Worm (Caenorhabditis elegans) whole organism, mixed stage, embryonic: ENCODE measurements around the gene fbxb-98.
"Not testable (repeated sequence)": the region's sequence is repeated elsewhere in the genome, so short reads cannot be mapped to it uniquely, and the experiment has no call there.

ENCODE experiments used
- M03D4.4 ChIP-seq: sonication (generic microtip); optimal IDR thresholded peaks from 2 replicates; lab custom pipeline; 2017; ENCODE audit warnings: mild to moderate bottlenecking, missing genetic modification characterization, missing compliant biosample characterization
- bed-3 ChIP-seq: fragments of 200-800 bp; sonication (Bioruptor generic); optimal IDR thresholded peaks from 3 replicates; lab custom pipeline; 2018; ENCODE audit warnings: mild to moderate bottlenecking, missing genetic modification characterization, moderate library complexity, missing compliant biosample characterization
- blmp-1 ChIP-seq: fragments of 150-350 bp; optimal IDR thresholded peaks from 2 replicates; lab custom pipeline; 2014; ENCODE audit warnings: missing biosample characterization, missing genetic modification characterization
- ceh-43 ChIP-seq: fragments of 200-800 bp; sonication (Bioruptor generic); optimal IDR thresholded peaks from 2 replicates; lab custom pipeline; 2018; ENCODE audit warnings: mild to moderate bottlenecking, missing genetic modification characterization, moderate library complexity, missing compliant biosample characterization
- ceh-83 ChIP-seq: fragments of 200-800 bp; sonication (Bioruptor generic); optimal IDR thresholded peaks from 2 replicates; lab custom pipeline; 2018; ENCODE audit warnings: mild to moderate bottlenecking, missing genetic modification characterization, missing compliant biosample characterization
- ces-1 ChIP-seq: fragments of 150-350 bp; optimal IDR thresholded peaks from 2 replicates; lab custom pipeline; 2014; ENCODE audit warnings: missing biosample characterization, missing genetic modification reagents, missing genetic modification characterization
- cnd-1 ChIP-seq: fragments of 200-800 bp; sonication (Bioruptor generic); optimal IDR thresholded peaks from 2 replicates; lab custom pipeline; 2018; ENCODE audit warnings: mild to moderate bottlenecking, missing genetic modification characterization, missing compliant biosample characterization
- elt-1 ChIP-seq: sonication (generic microtip); optimal IDR thresholded peaks from 2 replicates; lab custom pipeline; 2017; ENCODE audit warnings: missing genetic modification characterization, mild to moderate bottlenecking, missing compliant biosample characterization, antibody characterized with exemption, moderate library complexity, borderline replicate concordance; ENCODE audit not compliant: insufficient read depth
- elt-3 ChIP-seq: fragments of 150-350 bp; optimal IDR thresholded peaks from 2 replicates; lab custom pipeline; 2014; ENCODE audit warnings: missing biosample characterization, missing genetic modification characterization
- hlh-1 ChIP-seq: fragments of 150-350 bp; optimal IDR thresholded peaks from 2 replicates; lab custom pipeline; 2014; ENCODE audit warnings: missing biosample characterization, missing genetic modification reagents, missing genetic modification characterization
- lin-13 ChIP-seq: fragments of 150-350 bp; optimal IDR thresholded peaks from 2 replicates; lab custom pipeline; 2014; ENCODE audit warnings: missing biosample characterization, missing genetic modification characterization
- lsy-2 ChIP-seq: fragments of 150-350 bp; optimal IDR thresholded peaks from 2 replicates; lab custom pipeline; 2014; ENCODE audit warnings: missing biosample characterization, missing genetic modification characterization
- mab-5 ChIP-seq: fragments of 150-350 bp; optimal IDR thresholded peaks from 2 replicates; lab custom pipeline; 2014; ENCODE audit warnings: missing biosample characterization, missing genetic modification characterization
- mep-1 ChIP-seq: fragments of 150-350 bp; optimal IDR thresholded peaks from 2 replicates; lab custom pipeline; 2017; ENCODE audit warnings: missing biosample characterization, missing genetic modification reagents, missing genetic modification characterization, inconsistent platforms
- nhr-12 ChIP-seq: fragments of 150-350 bp; optimal IDR thresholded peaks from 2 replicates; lab custom pipeline; 2014; ENCODE audit warnings: missing biosample characterization, missing genetic modification characterization
- nhr-2 ChIP-seq: fragments of 150-350 bp; optimal IDR thresholded peaks from 2 replicates; lab custom pipeline; 2014; ENCODE audit warnings: missing biosample characterization, missing genetic modification characterization
- nhr-28 ChIP-seq: fragments of 150-350 bp; optimal IDR thresholded peaks from 2 replicates; lab custom pipeline; 2014; ENCODE audit warnings: missing biosample characterization, missing genetic modification characterization
- nhr-76 ChIP-seq: sonication (generic microtip); optimal IDR thresholded peaks from 2 replicates; lab custom pipeline; 2017; ENCODE audit warnings: missing biosample characterization, missing genetic modification characterization
- pha-4 ChIP-seq: fragments of 150-350 bp; optimal IDR thresholded peaks from 2 replicates; lab custom pipeline; 2018; ENCODE audit warnings: missing biosample characterization, missing genetic modification reagents, missing genetic modification characterization
- sem-2 ChIP-seq: fragments of 200-800 bp; sonication (Bioruptor generic); optimal IDR thresholded peaks from 2 replicates; lab custom pipeline; 2018; ENCODE audit warnings: mild to moderate bottlenecking, missing genetic modification characterization, missing compliant biosample characterization
- snpc-4 ChIP-seq: fragments of 150-350 bp; optimal IDR thresholded peaks from 2 replicates; lab custom pipeline; 2014; ENCODE audit warnings: missing biosample characterization, missing genetic modification characterization
- sptf-1 ChIP-seq: sonication (generic microtip); optimal IDR thresholded peaks from 2 replicates; lab custom pipeline; 2017; ENCODE audit warnings: mild to moderate bottlenecking, missing genetic modification characterization, moderate library complexity, missing compliant biosample characterization
- tbx-8 ChIP-seq: fragments of 200-800 bp; sonication (Bioruptor generic); optimal IDR thresholded peaks from 2 replicates; lab custom pipeline; 2018; ENCODE audit warnings: mild to moderate bottlenecking, missing genetic modification characterization, moderate library complexity, missing compliant biosample characterization
- unc-120 ChIP-seq: sonication (generic microtip); optimal IDR thresholded peaks from 2 replicates; lab custom pipeline; 2017; ENCODE audit warnings: missing genetic modification characterization, missing compliant biosample characterization; ENCODE audit not compliant: poor library complexity, severe bottlenecking
- unc-39 ChIP-seq: fragments of 150-350 bp; optimal IDR thresholded peaks from 2 replicates; lab custom pipeline; 2014; ENCODE audit warnings: missing biosample characterization, missing genetic modification characterization

The fbxb-98 gene

DNA sequence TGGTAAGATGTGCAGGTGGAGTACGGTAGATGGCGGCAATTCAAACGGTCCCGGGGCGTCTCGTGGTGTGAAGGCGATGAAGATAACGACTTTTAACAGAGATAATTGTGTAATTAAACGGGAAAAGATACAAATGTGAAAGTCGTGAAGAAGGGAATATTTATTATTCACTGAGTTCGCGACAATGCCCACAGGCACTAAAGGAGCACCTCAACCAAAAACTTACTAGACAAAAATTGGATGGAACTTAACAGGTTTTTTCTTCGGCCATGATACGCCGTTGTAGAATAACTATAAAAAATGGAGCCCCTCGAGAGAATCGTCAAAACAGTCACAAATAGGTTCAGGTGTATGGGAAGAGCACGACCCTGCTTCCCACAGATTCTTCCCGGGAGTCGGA lies at the start of gene fbxb-98:
TSS of gene fbxb-98 (plus strand) at position 301 of the 400 bp plus-strand sequence.
- TF ChIP-seq mab-5 (tag; lab: Kevin White, UChicago); ceh-43 (GFP tag; lab: Kevin White, UChicago); nhr-76 (tag; lab: Kevin White, UChicago): not testable (repeated sequence)
- TF ChIP-seq, all 35 proteins: peak for 0; not testable (repeated sequence) for 35

DNA sequence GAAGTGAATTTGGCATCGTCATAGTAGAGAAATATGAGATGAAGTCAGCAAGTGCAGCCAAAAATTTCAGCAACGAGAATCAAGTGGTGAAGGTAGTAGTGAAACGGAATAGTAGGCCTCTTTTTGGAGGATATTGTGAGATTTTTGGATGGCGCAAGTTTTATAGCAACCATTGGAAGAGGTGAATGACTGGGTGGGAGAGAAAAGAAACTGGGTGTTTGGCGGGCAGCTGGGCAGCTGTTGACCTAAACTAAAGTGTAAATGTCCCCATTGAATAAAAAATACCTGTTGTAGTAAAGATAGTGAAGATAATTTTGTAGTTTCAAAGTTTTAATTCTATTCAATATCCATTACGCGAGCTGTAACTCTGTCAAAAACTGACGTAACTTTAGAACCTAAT lies 46.4 kb upstream of the fbxb-98 start:
- peak; percentile 59 for TF ChIP-seq hlh-1 (tag; lab: Kevin White, UChicago)
- no peak for TF ChIP-seq ceh-83 (GFP tag; lab: Kevin White, UChicago)
- TF ChIP-seq, all 35 proteins: peak for 1

- TF ChIP-seq elt-1 (no peak), ceh-83 (GFP tag; lab: Kevin White, UChicago) (no peak), tbx-8 (GFP tag; lab: Kevin White, UChicago) (no peak)
- TF ChIP-seq, all 35 proteins: peak for 0
Observed at ce11 chrII:1818300-1818699, 44.1 kb upstream of the fbxb-98 start, which contains the start of gene fbxb-10. TSS of gene fbxb-10 (minus strand) at chrII:1818400.

- TF ChIP-seq blmp-1 (tag; lab: Kevin White, UChicago), result no peak
- TF ChIP-seq elt-1, result peak; percentile 92
- TF ChIP-seq snpc-4, result no peak
- no peak for TF ChIP-seq M03D4.4 (tag; lab: Kevin White, UChicago)
- TF ChIP-seq nhr-28, result no peak
- peak; percentile 63 for TF ChIP-seq elt-3 (tag; lab: Kevin White, UChicago)
- TF ChIP-seq mep-1 (tag; lab: Kevin White, UChicago), result peak; percentile 12
- TF ChIP-seq, all 35 proteins: peak for 3
Observed at ce11 chrII:1819944-1820570, 42.4 kb upstream of the fbxb-98 start, which contains the start of gene fbxc-19. TSS of gene fbxc-19 (plus strand) at chrII:1820479.

DNA sequence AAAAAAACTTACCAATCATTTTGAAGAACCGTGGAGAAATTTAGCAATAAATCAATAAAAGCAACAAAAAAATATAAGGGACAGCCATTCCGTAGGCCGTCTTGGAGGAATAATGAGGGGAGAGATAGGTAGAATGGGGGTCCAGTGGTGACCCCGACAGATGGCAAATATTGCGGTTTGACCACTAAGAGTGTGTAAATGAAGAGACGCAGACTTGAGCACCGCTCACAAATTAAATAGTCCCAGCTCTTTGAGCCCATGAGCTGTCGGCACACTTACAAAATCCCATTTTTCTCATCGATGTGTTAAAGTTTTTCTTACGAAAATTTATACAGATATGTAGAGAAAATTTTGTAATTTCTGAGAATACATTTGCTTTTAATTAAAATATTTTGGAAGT lies 41.7 kb upstream of the fbxb-98 start, which contains the start of gene fbxa-3:
TSS of gene fbxa-3 (minus strand) at position 101 of the 400 bp plus-strand sequence.
- TF ChIP-seq ces-1 (GFP tag; lab: Kevin White, UChicago) (peak; percentile 27), unc-39 (tag; lab: Kevin White, UChicago) (no peak), unc-120 (tag; lab: Kevin White, UChicago) (no peak), pha-4 (tag; lab: Kevin White, UChicago) (no peak), lsy-2 (tag; lab: Kevin White, UChicago) (no peak), hlh-1 (tag; lab: Kevin White, UChicago) (no peak), sptf-1 (no peak), nhr-12 (tag; lab: Kevin White, UChicago) (no peak), blmp-1 (tag; lab: Kevin White, UChicago) (no peak), cnd-1 (peak; percentile 66), sem-2 (no peak), elt-1 (no peak), nhr-2 (tag; lab: Kevin White, UChicago) (no peak)
- TF ChIP-seq, all 35 proteins: peak for 2

DNA sequence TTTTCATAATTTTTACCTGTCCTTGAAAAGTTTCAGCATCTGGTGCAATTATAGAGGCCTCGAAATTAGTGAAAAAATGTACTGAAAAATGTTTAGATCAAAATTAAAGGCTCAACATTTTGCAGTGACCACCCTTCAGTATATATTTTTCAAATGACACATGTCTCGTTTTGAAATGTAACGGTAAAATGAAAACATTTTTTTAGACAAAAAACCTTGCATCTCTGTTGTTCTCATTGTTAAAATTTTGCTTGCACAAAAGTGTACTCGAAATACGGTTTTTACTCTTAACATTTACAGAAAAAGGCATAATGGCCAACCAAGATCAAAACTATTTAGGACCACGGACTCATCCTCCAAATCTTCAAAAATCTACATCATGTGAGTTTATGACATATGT lies 38.1 kb upstream of the fbxb-98 start, which contains the start of gene math-41:
TSS of gene math-41 (plus strand) at position 301 of the 400 bp plus-strand sequence.
- TF ChIP-seq unc-120 (tag; lab: Kevin White, UChicago); ceh-43 (GFP tag; lab: Kevin White, UChicago); bed-3 (GFP tag; lab: Kevin White, UChicago): not testable (repeated sequence)
- TF ChIP-seq, all 35 proteins: peak for 0; not testable (repeated sequence) for 35

DNA sequence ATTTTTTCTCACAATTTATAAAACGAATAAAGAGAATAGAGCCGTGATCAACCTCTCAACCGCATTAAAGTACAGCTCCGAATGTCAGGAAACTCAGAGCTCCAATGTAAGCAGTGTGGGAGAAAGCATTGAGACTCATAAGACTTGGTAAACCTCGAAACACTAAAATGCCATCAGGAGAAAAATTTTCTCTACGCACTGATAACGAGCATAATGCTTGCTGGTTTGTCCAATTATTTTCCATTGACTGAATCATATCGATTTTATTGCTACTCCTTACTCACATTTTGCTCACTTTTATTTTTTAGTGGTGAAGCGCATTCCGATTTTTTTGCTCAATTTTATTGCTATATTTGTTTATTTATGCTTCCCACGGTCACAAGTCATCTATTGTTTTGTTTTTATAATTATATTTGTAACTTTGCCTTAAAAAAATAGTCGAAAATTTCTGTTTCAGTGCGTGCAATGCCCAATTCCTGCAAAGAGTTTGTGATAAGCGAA lies 32.2 kb upstream of the fbxb-98 start, which contains the start of gene math-40:
TSS of gene math-40 (plus strand) at position 451 of the 501 bp plus-strand sequence.
- TF ChIP-seq ceh-43 (GFP tag; lab: Kevin White, UChicago) (no peak), lin-13 (tag; lab: Kevin White, UChicago) (no peak)
